Fruit fly (Drosophila melanogaster): Measurements from ENCODE around the gene ATPsynE.

The ATPsynE gene

DNA sequence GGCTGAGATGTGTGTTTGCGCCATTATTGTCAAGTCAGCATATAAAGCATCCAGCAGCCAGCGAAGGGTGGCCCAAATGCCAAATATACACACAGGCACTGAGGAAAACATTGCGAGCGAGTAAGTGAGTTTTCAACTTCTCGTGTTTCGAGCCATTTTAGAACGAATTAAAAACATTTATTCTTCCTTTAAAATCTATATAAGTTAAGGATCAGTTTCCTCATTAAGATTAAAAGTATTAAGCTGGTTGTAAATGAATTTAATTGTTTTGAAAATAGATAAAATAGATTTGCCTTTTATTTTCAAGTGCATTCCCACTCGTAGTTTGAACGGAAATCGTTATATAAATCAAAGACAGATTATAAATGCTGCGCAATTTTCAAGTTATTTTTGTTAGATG, 24.7 kb downstream of the ATPsynE start (continued):
- TF ChIP-seq Dbx (GFP tag; IDR thresholded peaks at IDR 0.05): no peak
- peak; percentile 3 for TF ChIP-seq CG12299 (tag; optimal IDR thresholded peaks at IDR 0.05)
- TF ChIP-seq nerfin-1 (tag; optimal IDR thresholded peaks at IDR 0.05): peak; percentile 59
- no peak for TF ChIP-seq her (GFP tag; optimal IDR thresholded peaks at IDR 0.05)
- TF ChIP-seq Oli (tag; optimal IDR thresholded peaks at IDR 0.05): peak; percentile 42
- TF ChIP-seq CG3995 (GFP tag; optimal IDR thresholded peaks at IDR 0.05): no peak
- peak; percentile 53 for TF ChIP-seq Blimp-1 (GFP tag; optimal IDR thresholded peaks at IDR 0.05)
- TF ChIP-seq cwo (GFP tag; optimal IDR thresholded peaks at IDR 0.05): peak; percentile 41
- no peak for TF ChIP-seq yki (optimal IDR thresholded peaks at IDR 0.05)
- TF ChIP-seq sr (GFP tag; IDR thresholded peaks at IDR 0.05): no peak
- peak; percentile 69 for TF ChIP-seq CG11504 (tag; optimal IDR thresholded peaks at IDR 0.05)
- no peak for TF ChIP-seq CG13287 (GFP tag; IDR thresholded peaks at IDR 0.05; ENCODE audit: partially characterized antibody)
- TF ChIP-seq Six4 (GFP tag; optimal IDR thresholded peaks at IDR 0.05): no peak
- TF ChIP-seq ems (GFP tag; optimal IDR thresholded peaks at IDR 0.05): no peak
- no peak for TF ChIP-seq Atf-2 (GFP tag; optimal IDR thresholded peaks at IDR 0.05)
- TF ChIP-seq CG6765 (GFP tag; optimal IDR thresholded peaks at IDR 0.05): peak; percentile 21
- TF ChIP-seq CG6654 (GFP tag; optimal IDR thresholded peaks at IDR 0.05): no peak
- TF ChIP-seq ara (GFP tag; IDR thresholded peaks at IDR 0.05): no peak
- peak in 1 of 2 experiments; percentile 12 for TF ChIP-seq dpn (GFP tag; optimal IDR thresholded peaks at IDR 0.05)
- TF ChIP-seq CG3163 (GFP tag; optimal IDR thresholded peaks at IDR 0.05): no peak
- TF ChIP-seq CG10321 (GFP tag; IDR thresholded peaks at IDR 0.05): no peak
- no peak for TF ChIP-seq CG16779 (GFP tag; IDR thresholded peaks at IDR 0.05)
- TF ChIP-seq CG8765 (GFP tag; IDR thresholded peaks at IDR 0.05): no peak
- peak; percentile 55 for TF ChIP-seq CG7839 (tag; optimal IDR thresholded peaks at IDR 0.05)
- no peak for TF ChIP-seq Doc2 (GFP tag; IDR thresholded peaks at IDR 0.05)
- TF ChIP-seq CG4820 (GFP tag; optimal IDR thresholded peaks at IDR 0.05): no peak
- TF ChIP-seq CG11560 (tag; IDR thresholded peaks at IDR 0.05): no peak
- TF ChIP-seq NK7.1 (GFP tag; optimal IDR thresholded peaks at IDR 0.05): peak; percentile 23
- no peak for TF ChIP-seq grau (tag; optimal IDR thresholded peaks at IDR 0.05)
- TF ChIP-seq CG11456 (GFP tag; IDR thresholded peaks at IDR 0.05): no peak
- no peak for TF ChIP-seq kah (GFP tag; optimal IDR thresholded peaks at IDR 0.05)
- no peak for TF ChIP-seq CG9817 (tag; optimal IDR thresholded peaks at IDR 0.05)
- no peak for TF ChIP-seq chm (GFP tag; IDR thresholded peaks at IDR 0.05)
- TF ChIP-seq CG7963 (GFP tag; IDR thresholded peaks at IDR 0.05; ENCODE audit: partially characterized antibody): no peak
- TF ChIP-seq jigr1 (GFP tag; IDR thresholded peaks at IDR 0.05): no peak
- peak; percentile 68 for TF ChIP-seq row (GFP tag; IDR thresholded peaks at IDR 0.05)
- TF ChIP-seq Doc3 (GFP tag; IDR thresholded peaks at IDR 0.05; ENCODE audit: partially characterized antibody): no peak
- TF ChIP-seq ranshi (GFP tag; IDR thresholded peaks at IDR 0.05): no peak
- TF ChIP-seq ab (GFP tag; optimal IDR thresholded peaks at IDR 0.05): no peak
- peak; percentile 60 for TF ChIP-seq gem (tag; optimal IDR thresholded peaks at IDR 0.05)
- TF ChIP-seq CG17186 (GFP tag; optimal IDR thresholded peaks at IDR 0.05): no peak
- TF ChIP-seq HLHmδ (GFP tag; optimal IDR thresholded peaks at IDR 0.05): no peak
- peak; percentile 31 for TF ChIP-seq HHEX (GFP tag; optimal IDR thresholded peaks at IDR 0.05)
- TF ChIP-seq Ptx1 (GFP tag; IDR thresholded peaks at IDR 0.05): no peak
- TF ChIP-seq CG9215 (GFP tag; IDR thresholded peaks at IDR 0.05): no peak
- peak; percentile 58 for TF ChIP-seq Hmr (GFP tag; optimal IDR thresholded peaks at IDR 0.05)
- no peak for TF ChIP-seq zfh1 (GFP tag; IDR thresholded peaks at IDR 0.05)
- TF ChIP-seq CG9727 (GFP tag; optimal IDR thresholded peaks at IDR 0.05): peak; percentile 39
- no peak for TF ChIP-seq CG7745 (tag; optimal IDR thresholded peaks at IDR 0.05)
- TF ChIP-seq CG4617 (GFP tag; optimal IDR thresholded peaks at IDR 0.05; ENCODE audit: borderline replicate concordance): no peak
- TF ChIP-seq Lim3 (GFP tag; IDR thresholded peaks at IDR 0.05): no peak
- peak; percentile 22 for TF ChIP-seq Ssrp (tag; optimal IDR thresholded peaks at IDR 0.05)
